Fruit fly (Drosophila melanogaster): ENCODE results near the gene RpL30.

DNA sequence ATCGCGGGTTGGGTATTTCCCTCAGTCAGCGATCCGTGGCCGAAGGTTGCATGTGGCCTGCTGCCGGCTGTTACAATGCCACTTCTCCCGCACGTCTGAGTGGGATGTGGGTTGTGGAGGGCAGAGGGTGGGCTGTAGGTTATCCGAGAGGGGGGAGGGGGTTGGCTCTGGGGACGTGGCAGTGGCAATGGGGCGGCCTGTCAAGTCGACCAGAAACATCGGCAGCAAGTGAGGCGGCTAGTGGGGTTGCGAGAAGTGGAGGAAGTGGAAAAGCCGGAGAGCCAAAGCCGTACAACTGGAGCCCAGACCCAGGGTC lies 15.6 kb upstream of the RpL30 start:
- TF ChIP-seq fd85E (GFP tag; optimal IDR thresholded peaks at IDR 0.05) = no peak
- no peak for TF ChIP-seq CG10669 (GFP tag; optimal IDR thresholded peaks at IDR 0.05)
- TF ChIP-seq CG31627 (GFP tag; optimal IDR thresholded peaks at IDR 0.05) = no peak
